Fruit fly (Drosophila melanogaster) S2 (cell line): ENCODE measurements around the gene CG7168.

Experiments used
- CG8478 ChIP-seq: fragments of >200 bp; optimal IDR thresholded peaks from 2 replicates; lab custom pipeline; 2018
- CTCF ChIP-seq, 2 experiments: fragments of >200 bp; optimal IDR thresholded peaks; 2 replicates each; lab custom pipeline; 2018

CG7168 gene

dm6 chr3R:18183244-18183643, 42.6 kb downstream of the CG7168 start, which contains the start of gene cdm:
TSS of gene cdm (minus strand) at chr3R:18183479.
- TF ChIP-seq CTCF (optimal IDR thresholded peaks at IDR 0.05; lab: Kevin White, UChicago) (no peak), CG8478 (lab: Kevin White, UChicago) (no peak)
